Fruit fly (Drosophila melanogaster): ENCODE results near the gene mbf1.
A peak's percentile ranks its signal among the peaks of the same experiment; 100 is the strongest.

The mbf1 gene

dm6 chr3L:16610201-16610600 is 36.0 kb downstream of the mbf1 start, which contains the start of gene Prosbeta6 (continued):
- TF ChIP-seq CG14710 (tag; optimal IDR thresholded peaks at IDR 0.05) (peak; percentile 27), CG11504 (tag; optimal IDR thresholded peaks at IDR 0.05) (no peak), lbe (GFP tag; optimal IDR thresholded peaks at IDR 0.05) (peak; percentile 15), row (GFP tag; IDR thresholded peaks at IDR 0.05) (peak; percentile 49; the same call in 2 of the 3 replicates), unc-4 (GFP tag; IDR thresholded peaks at IDR 0.05; ENCODE audit: partially characterized antibody) (peak; percentile 54; the same call in 1 of the 2 replicates), bigmax (GFP tag; optimal IDR thresholded peaks at IDR 0.05) (peak; percentile 56), CG9437 (GFP tag; optimal IDR thresholded peaks at IDR 0.05) (no peak), sd (tag; optimal IDR thresholded peaks at IDR 0.05) (peak; percentile 45), sna (GFP tag; IDR thresholded peaks at IDR 0.05; ENCODE audit: partially characterized antibody) (0 out of 2 replicates have a peak, but pooled peaks have one; percentile 45), Sry-δ (GFP tag; optimal IDR thresholded peaks at IDR 0.05) (peak; percentile 50), CG1603 (tag; optimal IDR thresholded peaks at IDR 0.05) (peak; percentile 25), nmo (GFP tag; optimal IDR thresholded peaks at IDR 0.05) (no peak), Doc3 (GFP tag; IDR thresholded peaks at IDR 0.05; ENCODE audit: partially characterized antibody) (peak; percentile 53; the same call in 1 of the 3 replicates)

- peak; percentile 51 for TF ChIP-seq CrebB (tag; optimal IDR thresholded peaks at IDR 0.05)
- peak; percentile 50 for TF ChIP-seq CG17802 (tag; optimal IDR thresholded peaks at IDR 0.05)
- no peak for TF ChIP-seq CG6654 (GFP tag; optimal IDR thresholded peaks at IDR 0.05)
- TF ChIP-seq ato (GFP tag; IDR thresholded peaks at IDR 0.05; ENCODE audit: partially characterized antibody): no peak
- peak; percentile 75 for TF ChIP-seq CG12769 (tag; optimal IDR thresholded peaks at IDR 0.05)
- TF ChIP-seq Dip3 (GFP tag; optimal IDR thresholded peaks at IDR 0.05): peak; percentile 96
- peak; percentile 66; the same call in 1 of the 2 replicates for TF ChIP-seq bbx (GFP tag; IDR thresholded peaks at IDR 0.05; ENCODE audit: partially characterized antibody)
- peak; percentile 76 for TF ChIP-seq shn (GFP tag; optimal IDR thresholded peaks at IDR 0.05)
- TF ChIP-seq CG8388 (GFP tag; optimal IDR thresholded peaks at IDR 0.05): peak; percentile 52
- peak; percentile 31 for TF ChIP-seq Deaf1 (tag; optimal IDR thresholded peaks at IDR 0.05)
- TF ChIP-seq Asciz (GFP tag; optimal IDR thresholded peaks at IDR 0.05): peak; percentile 51
- peak; percentile 85 for TF ChIP-seq CG10267 (tag; optimal IDR thresholded peaks at IDR 0.05)
- TF ChIP-seq CG16815 (GFP tag; optimal IDR thresholded peaks at IDR 0.05): peak; percentile 33
- TF ChIP-seq hth (optimal IDR thresholded peaks at IDR 0.05): no peak
- peak; percentile 40; the same call in 1 of the 3 replicates for TF ChIP-seq CG2889 (GFP tag; IDR thresholded peaks at IDR 0.05)
- TF ChIP-seq CG10209 (GFP tag; optimal IDR thresholded peaks at IDR 0.05): peak; percentile 74
- peak; percentile 71 for TF ChIP-seq HLH4C (GFP tag; IDR thresholded peaks at IDR 0.05; ENCODE audit: partially characterized antibody)
- peak; percentile 71; the same call in 1 of the 3 replicates for TF ChIP-seq so (GFP tag; IDR thresholded peaks at IDR 0.05)
- peak; percentile 65; the same call in 1 of the 2 replicates for TF ChIP-seq E2f2 (GFP tag; IDR thresholded peaks at IDR 0.05)
- TF ChIP-seq usp (GFP tag; optimal IDR thresholded peaks at IDR 0.05): no peak
- TF ChIP-seq lov (optimal IDR thresholded peaks at IDR 0.05): no peak
- TF ChIP-seq lov (GFP tag; IDR thresholded peaks at IDR 0.05): peak; percentile 33; the same call in 1 of the 3 replicates
- peak; percentile 88 for TF ChIP-seq CG7928 (GFP tag; optimal IDR thresholded peaks at IDR 0.05)
- TF ChIP-seq Camta (GFP tag; optimal IDR thresholded peaks at IDR 0.05): peak; percentile 69
- TF ChIP-seq CG2202 (tag; optimal IDR thresholded peaks at IDR 0.05): peak; percentile 52
- TF ChIP-seq CG6254 (GFP tag; optimal IDR thresholded peaks at IDR 0.05): peak; percentile 42
- no peak for TF ChIP-seq CG7963 (GFP tag; IDR thresholded peaks at IDR 0.05; ENCODE audit: partially characterized antibody)
- peak; percentile 57 for TF ChIP-seq ap (GFP tag; IDR thresholded peaks at IDR 0.05)
- peak; percentile 52 for TF ChIP-seq jing (GFP tag; optimal IDR thresholded peaks at IDR 0.05)
- TF ChIP-seq D19A (tag; optimal IDR thresholded peaks at IDR 0.05): peak; percentile 54
- TF ChIP-seq gsb (GFP tag; IDR thresholded peaks at IDR 0.05): no peak
- no peak for TF ChIP-seq chinmo (GFP tag; IDR thresholded peaks at IDR 0.05; ENCODE audit: partially characterized antibody)
- peak; percentile 53 for TF ChIP-seq exex (tag; optimal IDR thresholded peaks at IDR 0.05)
- peak; percentile 62 for TF ChIP-seq Atf-2 (GFP tag; optimal IDR thresholded peaks at IDR 0.05)
- TF ChIP-seq corto (GFP tag; optimal IDR thresholded peaks at IDR 0.05): peak; percentile 50
These were observed 37.9 kb downstream of the mbf1 start, which contains the start of gene CG4101 for dm6 chr3L:16612152-16612551. TSS of gene CG4101 (plus strand) at chr3L:16612486.

All from whole organism, embryonic.